Worm (Caenorhabditis elegans) whole organism, L4/young adult: ENCODE results near the gene F49E12.7.

Source experiments
- W03F9.2 ChIP-seq: fragments of 150-350 bp; optimal IDR thresholded peaks from 2 replicates; lab custom pipeline; 2014; ENCODE audit warnings: missing biosample characterization, missing genetic modification characterization
- dao-5 ChIP-seq: sonication (generic microtip); optimal IDR thresholded peaks from 2 replicates; lab custom pipeline; 2016; ENCODE audit warnings: missing genotype, missing genetic modification characterization, moderate library complexity, missing compliant biosample characterization
- him-1 ChIP-seq: sonication (generic microtip); optimal IDR thresholded peaks from 2 replicates; lab custom pipeline; 2016; ENCODE audit warnings: missing genotype, missing genetic modification reagents, missing genetic modification characterization, missing compliant biosample characterization

DNA sequence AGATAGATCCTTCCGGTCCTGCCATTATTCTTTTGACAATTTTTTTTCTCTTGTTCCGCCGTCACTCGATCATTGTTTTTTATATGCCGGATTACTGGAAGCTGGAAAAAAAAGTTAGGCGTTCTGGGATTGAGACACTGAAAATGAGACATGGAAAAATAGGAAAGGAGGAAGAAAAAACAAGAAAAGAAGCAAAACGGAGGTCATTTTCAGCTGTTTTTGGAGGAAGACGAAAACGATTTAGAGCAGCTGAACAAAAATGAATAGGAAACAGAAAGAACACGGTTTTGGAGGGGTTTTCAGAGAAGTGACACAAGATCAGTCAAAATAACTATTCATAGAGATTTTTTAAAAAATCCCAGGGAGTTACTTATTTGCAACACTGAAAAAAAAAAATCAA, 26.9 kb downstream of the F49E12.7 start, which contains the start of gene amt-3:
- TF ChIP-seq dao-5 (tag; lab: Kevin White, UChicago) (no peak), him-1 (tag; lab: Kevin White, UChicago) (no peak), W03F9.2 (tag; lab: Kevin White, UChicago) (no peak)
